Fruit fly (Drosophila melanogaster): ENCODE results near the gene SNF4Agamma.

Gene SNF4Agamma

dm6 chr3R:21111964-21112740, 28.4 kb upstream of the SNF4Agamma start:
- TF ChIP-seq net (GFP tag; optimal IDR thresholded peaks at IDR 0.05) (peak; percentile 26), Sox15 (GFP tag; optimal IDR thresholded peaks at IDR 0.05) (peak; percentile 49), CG1621 (tag; optimal IDR thresholded peaks at IDR 0.05) (no peak), CG15336 (GFP tag; IDR thresholded peaks at IDR 0.05) (peak; percentile 40; the same call in 1 of the 2 replicates), fkh (GFP tag; optimal IDR thresholded peaks at IDR 0.05) (no peak), CG10669 (GFP tag; optimal IDR thresholded peaks at IDR 0.05) (peak; percentile 12), CG6276 (GFP tag; optimal IDR thresholded peaks at IDR 0.05) (peak; percentile 60), Sox102F (GFP tag; optimal IDR thresholded peaks at IDR 0.05) (peak; percentile 68), CG31627 (GFP tag; optimal IDR thresholded peaks at IDR 0.05) (peak; percentile 67), topi (GFP tag; optimal IDR thresholded peaks at IDR 0.05) (peak; percentile 52), fd85E (GFP tag; optimal IDR thresholded peaks at IDR 0.05) (no peak), dsx (GFP tag; optimal IDR thresholded peaks at IDR 0.05; ENCODE audit: poor library complexity, severe bottlenecking) (no peak), Hr4 (GFP tag; optimal IDR thresholded peaks at IDR 0.05) (peak; percentile 64), cyc (GFP tag; optimal IDR thresholded peaks at IDR 0.05) (peak; percentile 31), spab (GFP tag; optimal IDR thresholded peaks at IDR 0.05) (no peak), CG8319 (GFP tag; optimal IDR thresholded peaks at IDR 0.05) (no peak), vri (GFP tag; optimal IDR thresholded peaks at IDR 0.05) (no peak), lz (GFP tag; optimal IDR thresholded peaks at IDR 0.05) (peak; percentile 42), CG10631 (GFP tag; optimal IDR thresholded peaks at IDR 0.05) (no peak), CG3919 (GFP tag; optimal IDR thresholded peaks at IDR 0.05) (peak; percentile 49), Met (GFP tag; optimal IDR thresholded peaks at IDR 0.05) (peak; percentile 71), Ets96B (tag; optimal IDR thresholded peaks at IDR 0.05) (peak; percentile 6), CG7368 (GFP tag; optimal IDR thresholded peaks at IDR 0.05) (peak; percentile 5), CG16779 (tag; optimal IDR thresholded peaks at IDR 0.05) (peak; percentile 5), Eip75B (GFP tag; optimal IDR thresholded peaks at IDR 0.05) (peak; percentile 49), esn (GFP tag; optimal IDR thresholded peaks at IDR 0.05) (peak; percentile 69), CG11294 (GFP tag; IDR thresholded peaks at IDR 0.05) (no peak), Hr39 (GFP tag; optimal IDR thresholded peaks at IDR 0.05) (peak; percentile 56), CG3032 (tag; optimal IDR thresholded peaks at IDR 0.05) (no peak), CG8632 (GFP tag; optimal IDR thresholded peaks at IDR 0.05) (peak; percentile 7), Lpt (GFP tag; optimal IDR thresholded peaks at IDR 0.05) (peak; percentile 40), CG9139 (GFP tag; optimal IDR thresholded peaks at IDR 0.05) (no peak), Blimp-1 (GFP tag; optimal IDR thresholded peaks at IDR 0.05) (peak; percentile 6), ss (GFP tag; optimal IDR thresholded peaks at IDR 0.05) (peak in 1 of 2 experiments; percentile 37), fd59A (GFP tag; optimal IDR thresholded peaks at IDR 0.05) (no peak), CG11762 (GFP tag; optimal IDR thresholded peaks at IDR 0.05; ENCODE audit: insufficient read depth) (peak; percentile 10), acj6 (GFP tag; optimal IDR thresholded peaks at IDR 0.05) (peak; percentile 51), Hr38 (GFP tag; optimal IDR thresholded peaks at IDR 0.05) (no peak), OdsH (GFP tag; optimal IDR thresholded peaks at IDR 0.05) (peak; percentile 47), salr (GFP tag; optimal IDR thresholded peaks at IDR 0.05) (peak in 1 of 2 experiments; percentile 12), Eip93F (GFP tag; optimal IDR thresholded peaks at IDR 0.05) (peak; percentile 61), Eip78C (GFP tag) (peak; percentile 83), CG6854 (GFP tag; optimal IDR thresholded peaks at IDR 0.05) (no peak), CG11902 (GFP tag; optimal IDR thresholded peaks at IDR 0.05) (peak; percentile 0), Ets21C (GFP tag; optimal IDR thresholded peaks at IDR 0.05) (no peak), CG8119 (GFP tag; IDR thresholded peaks at IDR 0.05) (peak; percentile 45; the same call in 2 of the 3 replicates), CG6808 (GFP tag; optimal IDR thresholded peaks at IDR 0.05) (peak; percentile 28), pdm3 (GFP tag; optimal IDR thresholded peaks at IDR 0.05) (no peak), Gug (GFP tag; IDR thresholded peaks at IDR 0.05) (0 out of 2 replicates have a peak, but pooled peaks have one; percentile 25), eg (GFP tag; IDR thresholded peaks at IDR 0.05) (no peak; the same call in 2 of the 3 replicates)
